Fruit fly (Drosophila melanogaster) whole organism: ENCODE measurements around the gene Zn72D.

Experiments
- CG8478 ChIP-seq: fragments of >200 bp; optimal IDR thresholded peaks from 2 replicates; lab custom pipeline; 2018; ENCODE audit warnings: inconsistent platforms
- Dll ChIP-seq: fragments of >200 bp; optimal IDR thresholded peaks from 2 replicates; lab custom pipeline; 2017
- EcR ChIP-seq, 2 experiments: fragments of >200 bp; optimal IDR thresholded peaks; 2 replicates each; lab custom pipeline; 2017; ENCODE audit warnings: missing biosample characterization in 2 of 2, missing genetic modification characterization in 2 of 2, missing genetic modification reagents in 2 of 2
- pan ChIP-seq: fragments of >200 bp; optimal IDR thresholded peaks from 2 replicates; lab custom pipeline; 2017
- psq ChIP-seq: fragments of >200 bp; optimal IDR thresholded peaks from 2 replicates; lab custom pipeline; 2017
- usp ChIP-seq: fragments of >200 bp; optimal IDR thresholded peaks from 2 replicates; lab custom pipeline; 2017; ENCODE audit warnings: missing biosample characterization, missing genetic modification characterization, mixed read lengths

Gene Zn72D

dm6 chr3L:16113607-16114337 is 1.3 kb upstream of the Zn72D start:
- TF ChIP-seq pan (no peak), psq (no peak), EcR (GFP tag; optimal IDR thresholded peaks at IDR 0.05; lab: Kevin White, UChicago) (no peak), CG8478 (lab: Kevin White, UChicago) (no peak), Dll (lab: Kevin White, UChicago) (no peak), usp (GFP tag; lab: Kevin White, UChicago) (no peak)

dm6 chr3L:16113003-16113606 is 679 bp upstream of the Zn72D start, which contains the start of gene Taf4:
TSS of gene Taf4 (plus strand) at chr3L:16113212.
- TF ChIP-seq pan (no peak), CG8478 (lab: Kevin White, UChicago) (no peak), usp (GFP tag; lab: Kevin White, UChicago) (no peak), EcR (GFP tag; optimal IDR thresholded peaks at IDR 0.05; lab: Kevin White, UChicago) (no peak), Dll (lab: Kevin White, UChicago) (no peak), psq (no peak)

- TF ChIP-seq psq (no peak), CG8478 (lab: Kevin White, UChicago) (no peak), pan (no peak)
Observed at dm6 chr3L:16105528-16105927, 6.9 kb downstream of the Zn72D start, which contains the start of the genes IntS9 and CG43295. TSS of gene IntS9 (minus strand) at chr3L:16105627. TSS of gene CG43295 (plus strand) at chr3L:16105852.

DNA sequence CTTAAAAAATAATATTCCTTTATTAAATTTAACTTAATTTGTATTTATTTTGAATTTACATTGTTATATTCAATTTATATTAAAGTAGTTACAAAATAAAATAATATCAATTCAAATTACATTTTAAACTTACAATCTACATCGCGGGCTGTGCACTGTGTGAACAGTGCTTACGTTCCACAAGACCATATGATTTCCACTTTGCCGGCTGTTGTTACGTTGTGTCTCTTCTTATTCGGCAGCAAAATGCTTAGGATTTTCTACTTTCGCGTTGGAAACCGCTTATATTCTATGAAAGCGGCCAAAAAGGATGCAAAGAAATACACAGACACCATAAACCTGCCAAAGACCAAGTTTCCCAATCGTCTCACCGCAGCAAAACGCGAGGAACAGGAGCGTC is 12.4 kb downstream of the Zn72D start, which contains the start of gene IleRS-m:
TSS of gene IleRS-m (plus strand) at position 222 of the 400 bp plus-strand sequence.
- TF ChIP-seq usp (GFP tag; lab: Kevin White, UChicago), result no peak
- TF ChIP-seq pan, result no peak
- no peak for TF ChIP-seq EcR (GFP tag; optimal IDR thresholded peaks at IDR 0.05; lab: Kevin White, UChicago)
- no peak for TF ChIP-seq CG8478 (lab: Kevin White, UChicago)
- no peak for TF ChIP-seq Dll (lab: Kevin White, UChicago)
- no peak for TF ChIP-seq psq

dm6 chr3L:16097393-16097884 is 15.0 kb downstream of the Zn72D start, which contains the start of the genes CG13074 and ATPsynbetaL:
TSS of gene CG13074 (minus strand) at chr3L:16097493.
TSS of gene ATPsynbetaL (plus strand) at chr3L:16097834.
- no peak for TF ChIP-seq usp (GFP tag; lab: Kevin White, UChicago)
- TF ChIP-seq psq, result no peak
- TF ChIP-seq EcR (GFP tag; optimal IDR thresholded peaks at IDR 0.05; lab: Kevin White, UChicago), result no peak
- no peak for TF ChIP-seq pan
- no peak for TF ChIP-seq CG8478 (lab: Kevin White, UChicago)
- no peak for TF ChIP-seq Dll (lab: Kevin White, UChicago)

DNA sequence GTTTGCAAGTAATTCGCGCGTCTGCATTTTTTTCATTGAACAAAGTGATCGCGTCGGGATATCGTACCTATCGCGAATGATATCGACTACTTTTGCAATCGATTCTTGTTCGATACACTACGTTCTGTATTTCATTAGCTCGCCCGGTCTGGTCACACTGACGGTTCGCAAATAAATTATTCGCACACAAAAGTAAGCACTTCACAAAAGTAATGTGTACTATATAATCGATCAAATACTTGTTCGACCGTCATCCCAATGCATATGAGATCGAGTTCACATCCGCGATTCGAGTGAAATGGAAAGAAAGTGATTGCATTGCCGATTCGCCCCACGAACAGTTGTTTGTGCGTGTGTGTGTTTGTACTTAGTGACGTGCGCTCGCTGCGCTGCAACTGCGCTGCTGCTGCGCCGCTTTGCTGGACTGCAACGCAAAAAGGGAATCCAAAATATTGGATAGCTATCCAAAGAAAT is 22.1 kb downstream of the Zn72D start, which contains the start of the genes CG5235 and ClC-c:
TSS of gene CG5235 (minus strand) at position 63 of the 474 bp plus-strand sequence.
TSS of gene ClC-c (plus strand) at position 125 of the 474 bp plus-strand sequence.
- TF ChIP-seq Dll (lab: Kevin White, UChicago) (no peak), pan (no peak), usp (GFP tag; lab: Kevin White, UChicago) (no peak), psq (no peak), EcR (GFP tag; optimal IDR thresholded peaks at IDR 0.05; lab: Kevin White, UChicago) (no peak), CG8478 (lab: Kevin White, UChicago) (no peak)

DNA sequence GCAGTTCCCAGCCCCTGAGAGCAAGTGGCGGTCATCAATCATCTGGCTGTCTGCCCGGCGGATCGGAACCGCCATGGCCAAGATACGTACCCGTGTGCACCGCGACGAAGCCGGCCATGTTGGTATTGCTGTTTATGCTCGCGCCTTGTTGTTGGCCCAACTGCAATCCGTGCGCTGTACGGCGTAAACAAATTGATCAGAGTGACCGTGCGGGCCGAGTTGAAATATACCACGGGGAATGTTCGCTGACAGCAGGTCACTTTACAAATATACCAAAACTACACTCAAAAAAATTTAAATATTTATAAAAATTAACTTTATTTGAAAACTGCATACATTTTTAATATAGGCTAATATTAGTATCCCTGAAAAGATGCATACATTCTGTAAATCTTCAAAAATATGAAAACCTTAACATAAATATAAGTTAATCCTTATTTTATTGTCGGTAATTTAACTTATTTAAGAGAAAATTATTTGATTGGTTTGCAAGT is 25.1 kb downstream of the Zn72D start, which contains the start of gene Tasp1:
TSS of gene Tasp1 (minus strand) at position 203 of the 494 bp plus-strand sequence.
- TF ChIP-seq usp (GFP tag; lab: Kevin White, UChicago) (no peak), pan (no peak), CG8478 (lab: Kevin White, UChicago) (no peak), EcR (GFP tag; optimal IDR thresholded peaks at IDR 0.05; lab: Kevin White, UChicago) (no peak), psq (no peak), Dll (lab: Kevin White, UChicago) (no peak)

DNA sequence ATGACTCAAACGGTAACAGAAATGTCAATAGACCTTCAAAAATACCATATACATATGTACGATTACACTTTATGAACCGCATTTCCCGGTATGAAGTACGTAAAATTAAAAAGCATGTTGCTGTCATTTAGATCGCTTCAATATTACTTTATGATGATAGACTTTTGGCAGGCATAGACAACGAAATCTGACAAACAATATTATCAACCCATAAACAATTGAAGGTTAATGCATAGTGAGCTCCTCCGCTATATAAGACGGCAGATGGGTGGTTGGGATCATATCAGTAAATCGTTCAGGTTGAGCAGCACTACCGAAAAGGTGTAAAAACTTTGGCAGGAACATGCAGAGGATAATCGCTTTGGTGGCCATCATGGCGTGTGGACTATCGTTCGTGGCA is 28.7 kb downstream of the Zn72D start, which contains the start of gene CG13075:
TSS of gene CG13075 (plus strand) at position 301 of the 400 bp plus-strand sequence.
- TF ChIP-seq pan (no peak), Dll (lab: Kevin White, UChicago) (no peak), usp (GFP tag; lab: Kevin White, UChicago) (no peak), EcR (GFP tag; optimal IDR thresholded peaks at IDR 0.05; lab: Kevin White, UChicago) (no peak), psq (no peak), CG8478 (lab: Kevin White, UChicago) (no peak)

DNA sequence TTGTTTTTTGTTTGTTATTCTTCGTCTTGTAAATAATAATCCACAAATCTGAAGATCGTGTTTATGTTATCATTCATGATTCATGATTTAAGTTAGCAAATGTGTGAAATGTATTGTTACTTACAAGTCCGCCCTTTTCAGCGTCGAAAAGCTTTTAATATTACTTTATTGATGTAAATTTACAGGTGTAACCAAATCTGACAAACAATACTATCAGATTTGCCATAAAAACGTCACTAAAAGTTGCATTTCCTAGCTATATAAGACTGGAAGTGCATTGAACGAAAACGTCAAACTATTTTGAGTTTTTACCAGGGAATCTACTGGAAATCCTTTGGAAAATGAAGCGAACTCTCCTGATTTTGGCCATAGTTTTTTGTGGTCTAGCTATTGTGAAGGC is 30.2 kb downstream of the Zn72D start, which contains the start of gene CG33258:
TSS of gene CG33258 (plus strand) at position 301 of the 400 bp plus-strand sequence.
- TF ChIP-seq pan, result no peak
- TF ChIP-seq Dll (lab: Kevin White, UChicago), result no peak
- TF ChIP-seq CG8478 (lab: Kevin White, UChicago), result no peak
- no peak for TF ChIP-seq usp (GFP tag; lab: Kevin White, UChicago)
- no peak for TF ChIP-seq EcR (GFP tag; optimal IDR thresholded peaks at IDR 0.05; lab: Kevin White, UChicago)
- TF ChIP-seq psq, result no peak

- TF ChIP-seq Dll (lab: Kevin White, UChicago) (no peak), pan (no peak), usp (GFP tag; lab: Kevin White, UChicago) (no peak), EcR (GFP tag; optimal IDR thresholded peaks at IDR 0.05; lab: Kevin White, UChicago) (no peak), CG8478 (lab: Kevin White, UChicago) (no peak), psq (no peak)
Observed at dm6 chr3L:16060806-16061600, 51.4 kb downstream of the Zn72D start.
